Fruit fly (Drosophila melanogaster) whole organism, embryonic: ENCODE results near the gene CG7557.
A peak's percentile ranks its signal among the peaks of the same experiment; 100 is the strongest.

Experiments
- Aef1 ChIP-seq: fragments of 200-800 bp; sonication (Bioruptor generic); IDR thresholded peaks from 3 replicates; pipeline ENCODE4 v1.3.6; 2022; ENCODE audit warnings: missing biosample characterization, missing genetic modification characterization
- CG10274 ChIP-seq: fragments of 200-800 bp; sonication (Bioruptor generic); optimal IDR thresholded peaks from 3 replicates; lab custom pipeline; 2017; ENCODE audit warnings: missing biosample characterization, mild to moderate bottlenecking, missing genetic modification characterization
- CG11093 ChIP-seq: fragments of 200-800 bp; sonication (Bioruptor generic); IDR thresholded peaks from 3 replicates; pipeline ENCODE4 v1.3.6; 2022; ENCODE audit warnings: missing biosample characterization, missing genetic modification characterization
- CG13287 ChIP-seq: fragments of 200-800 bp; sonication (Bioruptor generic); IDR thresholded peaks from 2 replicates; pipeline ENCODE4 v1.3.6; 2022; ENCODE audit warnings: missing biosample characterization, missing genetic modification characterization; ENCODE audit not compliant: partially characterized antibody
- CG1603 ChIP-seq: fragments of 200-800 bp; sonication (Bioruptor generic); optimal IDR thresholded peaks from 2 replicates; lab custom pipeline; 2019; ENCODE audit warnings: missing biosample characterization, mild to moderate bottlenecking, missing genetic modification characterization, moderate library complexity
- CG16815 ChIP-seq: fragments of 200-800 bp; sonication (Bioruptor generic); optimal IDR thresholded peaks from 3 replicates; lab custom pipeline; 2017; ENCODE audit warnings: missing biosample characterization, mild to moderate bottlenecking, missing genetic modification characterization
- CG18262 ChIP-seq: fragments of 200-800 bp; optimal IDR thresholded peaks from 3 replicates; lab custom pipeline; 2019; ENCODE audit warnings: missing biosample characterization, mild to moderate bottlenecking, missing genetic modification characterization, moderate library complexity
- CG30403 ChIP-seq: fragments of 200-800 bp; sonication (Bioruptor generic); optimal IDR thresholded peaks from 3 replicates; lab custom pipeline; 2016; ENCODE audit warnings: missing biosample characterization, missing genetic modification characterization
- CG33557 ChIP-seq: fragments of 200-800 bp; sonication (Bioruptor generic); optimal IDR thresholded peaks from 2 replicates; lab custom pipeline; 2019; ENCODE audit warnings: missing biosample characterization, mild to moderate bottlenecking, missing genetic modification characterization, moderate library complexity
- CG3407 ChIP-seq: fragments of 200-800 bp; sonication (Bioruptor generic); optimal IDR thresholded peaks from 2 replicates; lab custom pipeline; 2018; ENCODE audit warnings: missing biosample characterization, mild to moderate bottlenecking, missing genetic modification characterization
- CG4820 ChIP-seq: fragments of 200-800 bp; sonication (Bioruptor generic); optimal IDR thresholded peaks from 3 replicates; lab custom pipeline; 2016; ENCODE audit warnings: missing biosample characterization, missing genetic modification characterization
- CG6791 ChIP-seq: fragments of 200-800 bp; sonication (Bioruptor generic); IDR thresholded peaks from 3 replicates; pipeline ENCODE4 v1.3.6; 2022; ENCODE audit warnings: missing biosample characterization, missing genetic modification characterization; ENCODE audit not compliant: partially characterized antibody
- CG6813 ChIP-seq: fragments of 200-800 bp; sonication (Bioruptor generic); optimal IDR thresholded peaks from 2 replicates; lab custom pipeline; 2017; ENCODE audit warnings: missing biosample characterization, missing genetic modification characterization, mild to moderate bottlenecking, moderate library complexity, missing genetic modification reagents
- CG8944 ChIP-seq: fragments of 200-800 bp; sonication (Bioruptor generic); optimal IDR thresholded peaks from 3 replicates; lab custom pipeline; 2016; ENCODE audit warnings: missing biosample characterization, missing genetic modification characterization
- CkIIα-i1 ChIP-seq: fragments of 200-800 bp; sonication (Bioruptor generic); IDR thresholded peaks from 2 replicates; pipeline ENCODE4 v1.3.6; 2022; ENCODE audit warnings: missing biosample characterization, missing genetic modification characterization
- CoRest ChIP-seq: fragments of 200-800 bp; sonication (Bioruptor generic); optimal IDR thresholded peaks from 3 replicates; lab custom pipeline; 2018; ENCODE audit warnings: missing biosample characterization, mild to moderate bottlenecking, missing genetic modification characterization, moderate library complexity
- D19B ChIP-seq: fragments of 200-800 bp; sonication (Bioruptor generic); optimal IDR thresholded peaks from 2 replicates; lab custom pipeline; 2017; ENCODE audit warnings: missing biosample characterization, mild to moderate bottlenecking, missing genetic modification characterization
- Doc2 ChIP-seq: fragments of 200-800 bp; sonication (Bioruptor generic); IDR thresholded peaks from 2 replicates; pipeline ENCODE4 v1.3.6; 2022; ENCODE audit warnings: missing biosample characterization, missing genetic modification characterization
- Eip74EF ChIP-seq, 2 experiments: fragments of 200-800 bp in 1 of 2; fragments of >200 bp in 1 of 2; sonication (Bioruptor generic) in 1 of 2; optimal IDR thresholded peaks; 2 replicates each; lab custom pipeline; 2017 to 2019; ENCODE audit warnings: missing biosample characterization in 2 of 2, missing genetic modification characterization in 2 of 2, mild to moderate bottlenecking in 1 of 2, moderate library complexity in 1 of 2
- Fer1 ChIP-seq: fragments of 200-800 bp; sonication (Bioruptor generic); optimal IDR thresholded peaks from 2 replicates; lab custom pipeline; 2017; ENCODE audit warnings: missing biosample characterization, mild to moderate bottlenecking, missing genetic modification characterization
- HLH3B ChIP-seq: fragments of 200-800 bp; sonication (Bioruptor generic); IDR thresholded peaks from 2 replicates; pipeline ENCODE4 v1.3.6; 2022; ENCODE audit warnings: missing biosample characterization, missing genetic modification characterization
- HmgD ChIP-seq: fragments of 200-800 bp; sonication (Bioruptor generic); optimal IDR thresholded peaks from 3 replicates; lab custom pipeline; 2016; ENCODE audit warnings: missing biosample characterization, missing genetic modification characterization
- Hr51 ChIP-seq, 2 experiments: fragments of 200-800 bp; sonication (Bioruptor generic); optimal IDR thresholded peaks; 2 replicates in 1 of 2; 3 replicates in 1 of 2; lab custom pipeline; 2016 to 2018; ENCODE audit warnings: missing biosample characterization in 2 of 2, missing genetic modification characterization in 2 of 2, mild to moderate bottlenecking in 1 of 2, moderate library complexity in 1 of 2
- Lim3 ChIP-seq: fragments of 200-800 bp; sonication (Bioruptor generic); IDR thresholded peaks from 2 replicates; pipeline ENCODE4 v1.3.6; 2022; ENCODE audit warnings: missing biosample characterization, missing genetic modification characterization
- NK7.1 ChIP-seq: fragments of 200-800 bp; sonication (Bioruptor generic); optimal IDR thresholded peaks from 3 replicates; lab custom pipeline; 2016; ENCODE audit warnings: missing biosample characterization, missing genetic modification characterization
- Pdp1 ChIP-seq, 2 experiments: fragments of 200-800 bp; sonication (Bioruptor generic); optimal IDR thresholded peaks; 3 replicates each; lab custom pipeline; 2016; ENCODE audit warnings: missing biosample characterization in 2 of 2, missing genetic modification characterization in 2 of 2, mild to moderate bottlenecking in 1 of 2, moderate library complexity in 1 of 2
- Side ChIP-seq: fragments of 200-800 bp; sonication (Bioruptor generic); optimal IDR thresholded peaks from 2 replicates; lab custom pipeline; 2016; ENCODE audit warnings: missing biosample characterization, missing genetic modification characterization
- Sox102F ChIP-seq: fragments of 200-800 bp; sonication (Bioruptor generic); optimal IDR thresholded peaks from 2 replicates; lab custom pipeline; 2018; ENCODE audit warnings: missing biosample characterization, mild to moderate bottlenecking, missing genetic modification characterization, moderate library complexity
- Stat92E ChIP-seq, 3 experiments: fragments of >200 bp in 2 of 3; fragments of 200-800 bp in 1 of 3; sonication (Bioruptor generic) in 1 of 3; optimal IDR thresholded peaks; 2 replicates each; lab custom pipeline; 2017 to 2019; ENCODE audit warnings: missing biosample characterization in 3 of 3, missing genetic modification characterization in 3 of 3, mild to moderate bottlenecking in 1 of 3, moderate library complexity in 1 of 3
- Taf1 ChIP-seq: fragments of 200-800 bp; sonication (Bioruptor generic); IDR thresholded peaks from 2 replicates; pipeline ENCODE4 v1.3.6; 2022; ENCODE audit warnings: missing biosample characterization, missing genetic modification characterization
- ac ChIP-seq: fragments of 200-800 bp; sonication (Bioruptor generic); optimal IDR thresholded peaks from 3 replicates; lab custom pipeline; 2017; ENCODE audit warnings: missing biosample characterization, mild to moderate bottlenecking, missing genetic modification characterization
- bigmax ChIP-seq: fragments of 200-800 bp; sonication (Bioruptor generic); optimal IDR thresholded peaks from 2 replicates; lab custom pipeline; 2018; ENCODE audit warnings: missing biosample characterization, mild to moderate bottlenecking, missing genetic modification characterization
- disco-r ChIP-seq: fragments of 200-800 bp; sonication (Bioruptor generic); optimal IDR thresholded peaks from 2 replicates; lab custom pipeline; 2016; ENCODE audit warnings: missing biosample characterization, missing genetic modification characterization
- dmrt99B ChIP-seq: fragments of 200-800 bp; sonication (Bioruptor generic); optimal IDR thresholded peaks from 2 replicates; lab custom pipeline; 2018; ENCODE audit warnings: missing biosample characterization, mild to moderate bottlenecking, missing genetic modification characterization, moderate library complexity
- ham ChIP-seq: fragments of 200-800 bp; sonication (Bioruptor generic); IDR thresholded peaks from 2 replicates; pipeline ENCODE4 v1.3.6; 2022; ENCODE audit warnings: missing biosample characterization, missing genetic modification characterization
- mld ChIP-seq: fragments of 200-800 bp; sonication (Bioruptor generic); IDR thresholded peaks from 3 replicates; pipeline ENCODE4 v1.3.6; 2022; ENCODE audit warnings: missing biosample characterization, missing genetic modification characterization; ENCODE audit not compliant: partially characterized antibody
- pros ChIP-seq: fragments of 200-800 bp; sonication (Bioruptor generic); optimal IDR thresholded peaks from 3 replicates; lab custom pipeline; 2019; ENCODE audit warnings: missing biosample characterization, mild to moderate bottlenecking, missing genetic modification characterization, moderate library complexity
- sc ChIP-seq, 3 experiments: fragments of >200 bp in 2 of 3; fragments of 200-800 bp in 1 of 3; sonication (Bioruptor generic) in 1 of 3; optimal IDR thresholded peaks; 2 replicates in 2 of 3; 3 replicates in 1 of 3; lab custom pipeline; 2017; ENCODE audit warnings: mild to moderate bottlenecking in 1 of 3, missing biosample characterization in 1 of 3, missing genetic modification characterization in 1 of 3, missing genetic modification reagents in 1 of 3
- shn ChIP-seq: fragments of 200-800 bp; sonication (Bioruptor generic); optimal IDR thresholded peaks from 3 replicates; lab custom pipeline; 2016; ENCODE audit warnings: missing biosample characterization, missing genetic modification characterization
- tll ChIP-seq, 2 experiments: fragments of 200-800 bp in 1 of 2; fragments of >200 bp in 1 of 2; sonication (Bioruptor generic) in 1 of 2; optimal IDR thresholded peaks; 2 replicates each; lab custom pipeline; 2017 to 2019; ENCODE audit warnings: missing biosample characterization in 2 of 2, missing genetic modification characterization in 2 of 2, mild to moderate bottlenecking in 1 of 2, moderate library complexity in 1 of 2
- tx ChIP-seq: fragments of 200-800 bp; sonication (Bioruptor generic); optimal IDR thresholded peaks from 2 replicates; lab custom pipeline; 2016; ENCODE audit warnings: missing biosample characterization, missing genetic modification characterization
- wdn ChIP-seq: fragments of 200-800 bp; sonication (Bioruptor generic); IDR thresholded peaks from 2 replicates; pipeline ENCODE4 v1.3.6; 2022; ENCODE audit warnings: missing biosample characterization, missing genetic modification characterization
- wek ChIP-seq: fragments of 200-800 bp; sonication (Bioruptor generic); optimal IDR thresholded peaks from 3 replicates; lab custom pipeline; 2018; ENCODE audit warnings: missing biosample characterization, mild to moderate bottlenecking, missing genetic modification characterization, moderate library complexity

CG7557 gene

dm6 chr3L:11417273-11418040 is 27.5 kb upstream of the CG7557 start (continued):
- TF ChIP-seq CG8944 (peak; percentile 38), tll (GFP tag; optimal IDR thresholded peaks at IDR 0.05; lab: Kevin White, UChicago) (no peak), tx (peak; percentile 27), CG13287 (GFP tag; lab: Robert Waterston, UW) (peak; percentile 43; the same call in 1 of the 2 replicates), CG16815 (GFP tag; lab: Kevin White, UChicago) (peak; percentile 81), Fer1 (peak; percentile 92), CG18262 (tag; lab: Kevin White, UChicago) (peak; percentile 97), disco-r (peak; percentile 69), Sox102F (GFP tag; lab: Kevin White, UChicago) (peak; percentile 90), Doc2 (GFP tag; lab: Robert Waterston, UW) (peak; percentile 42; the same call in 1 of the 2 replicates), CG6791 (GFP tag; lab: Robert Waterston, UW) (peak; percentile 66; the same call in 1 of the 3 replicates), CG4820 (GFP tag; lab: Kevin White, UChicago) (peak; percentile 85), CG10274 (peak; percentile 41), wek (GFP tag; lab: Kevin White, UChicago) (peak; percentile 39), shn (GFP tag; lab: Kevin White, UChicago) (peak; percentile 51), CG6813 (peak; percentile 59), Lim3 (GFP tag; lab: Robert Waterston, UW) (peak; percentile 32; the same call in 1 of the 2 replicates), ac (GFP tag; lab: Kevin White, UChicago) (peak; percentile 43), CG11093 (GFP tag; lab: Robert Waterston, UW) (peak; percentile 83), D19B (GFP tag; lab: Kevin White, UChicago) (peak; percentile 49), ham (GFP tag; lab: Robert Waterston, UW) (0 out of 2 replicates have a peak, but pooled peaks have one; percentile 64), dmrt99B (tag; lab: Kevin White, UChicago) (peak; percentile 92), pros (GFP tag; lab: Kevin White, UChicago) (no peak), Taf1 (peak; percentile 57; the same call in 1 of the 2 replicates), CG1603 (peak; percentile 14), CoRest (tag; lab: Kevin White, UChicago) (peak; percentile 94), Side (GFP tag; lab: Kevin White, UChicago) (peak; percentile 45), Pdp1 (GFP tag; optimal IDR thresholded peaks at IDR 0.05; lab: Kevin White, UChicago) (peak; percentile 12 to 72), mld (GFP tag; lab: Robert Waterston, UW) (no peak), CkIIα-i1 (GFP tag; lab: Robert Waterston, UW) (no peak), Eip74EF (GFP tag; optimal IDR thresholded peaks at IDR 0.05; lab: Kevin White, UChicago) (peak in 1 of 2 experiments; percentile 92), HLH3B (GFP tag; lab: Robert Waterston, UW) (peak; percentile 86), CG3407 (GFP tag; lab: Kevin White, UChicago) (peak; percentile 84), NK7.1 (peak; percentile 20), Stat92E (GFP tag; optimal IDR thresholded peaks at IDR 0.05; lab: Kevin White, UChicago) (peak in 1 of 3 experiments; percentile 42), wdn (0 out of 2 replicates have a peak, but pooled peaks have one; percentile 14), sc (optimal IDR thresholded peaks at IDR 0.05; lab: Kevin White, UChicago) (no peak), sc (GFP tag; optimal IDR thresholded peaks at IDR 0.05; lab: Kevin White, UChicago) (peak; percentile 83), Hr51 (GFP tag; optimal IDR thresholded peaks at IDR 0.05; lab: Kevin White, UChicago) (peak; percentile 44 to 91), CG33557 (GFP tag; lab: Kevin White, UChicago) (peak; percentile 78), CG30403 (peak; percentile 88), bigmax (GFP tag; lab: Kevin White, UChicago) (no peak), Aef1 (GFP tag; lab: Robert Waterston, UW) (peak; percentile 86), HmgD (GFP tag; lab: Kevin White, UChicago) (no peak)
